Worm (Caenorhabditis elegans) whole organism, young adult: ENCODE measurements around the gene clec-187.

Source experiments
- B0261.1 ChIP-seq: sonication (generic microtip); optimal IDR thresholded peaks from 2 replicates; lab custom pipeline; 2016; ENCODE audit warnings: mild to moderate bottlenecking, missing genetic modification characterization, moderate library complexity, missing compliant biosample characterization
- C06A6.2 ChIP-seq: fragments of 200-800 bp; sonication (Bioruptor generic); conservative IDR thresholded peaks from 2 replicates; pipeline ENCODE4 v1.3.6; 2022; ENCODE audit warnings: missing genetic modification characterization, missing compliant biosample characterization
- fkh-3 ChIP-seq: sonication (generic microtip); optimal IDR thresholded peaks from 2 replicates; lab custom pipeline; 2016; ENCODE audit warnings: mild to moderate bottlenecking, missing genetic modification characterization, missing compliant biosample characterization
- unc-130 ChIP-seq: sonication (generic microtip); optimal IDR thresholded peaks from 2 replicates; lab custom pipeline; 2016; ENCODE audit warnings: missing genetic modification reagents, missing genetic modification characterization, missing compliant biosample characterization

DNA sequence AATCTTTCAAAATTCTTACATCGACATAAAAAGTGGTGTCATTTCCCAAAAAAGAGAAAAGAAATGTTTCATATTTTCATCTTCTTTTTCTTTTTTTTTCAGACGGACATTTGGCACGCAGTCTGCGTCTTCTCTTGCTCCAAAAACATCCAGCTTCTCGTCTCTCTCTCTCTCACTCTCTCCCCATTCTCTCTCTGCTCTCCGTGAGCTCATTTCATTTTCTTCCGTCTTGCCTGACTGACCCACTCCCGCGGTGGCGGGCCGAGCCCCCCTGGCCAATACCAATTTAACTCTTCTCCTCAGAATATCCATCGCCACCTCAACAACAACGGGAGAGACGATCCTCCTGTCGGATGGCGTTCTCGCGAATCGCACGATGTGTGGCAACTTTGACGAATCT, 25.7 kb downstream of the clec-187 start, which contains the start of gene txt-19:
- no peak for TF ChIP-seq C06A6.2 (GFP tag; lab: Robert Waterston, UW)
- no peak for TF ChIP-seq fkh-3 (tag; lab: Kevin White, UChicago)
- no peak for TF ChIP-seq unc-130 (GFP tag; lab: Kevin White, UChicago)
- TF ChIP-seq B0261.1 = no peak
